Worm (Caenorhabditis elegans): Measurements from ENCODE around the gene clec-32.

The clec-32 gene

ce11 chrV:16821270-16821737 lies 40.3 kb downstream of the clec-32 start, which contains the start of gene T20B3.14:
T20B3.14 (minus strand) TSS chrV:16821320.
- TF ChIP-seq ceh-18 (tag; optimal IDR thresholded peaks at IDR 0.05) = no peak
- TF ChIP-seq pat-9 (tag; optimal IDR thresholded peaks at IDR 0.05) = no peak
- no peak for TF ChIP-seq ceh-9 (tag; optimal IDR thresholded peaks at IDR 0.05)
- TF ChIP-seq pqm-1 (tag; optimal IDR thresholded peaks at IDR 0.05) = no peak
- TF ChIP-seq unc-55 (GFP tag; optimal IDR thresholded peaks at IDR 0.05) = no peak
- no peak for TF ChIP-seq unc-42 (tag; optimal IDR thresholded peaks at IDR 0.05)
- TF ChIP-seq nhr-232 (tag; optimal IDR thresholded peaks at IDR 0.05) = no peak
- TF ChIP-seq ceh-30 (tag; optimal IDR thresholded peaks at IDR 0.05) = no peak
- no peak for TF ChIP-seq ceh-6 (GFP tag; optimal IDR thresholded peaks at IDR 0.05)
- no peak for TF ChIP-seq K02D7.2 (tag; optimal IDR thresholded peaks at IDR 0.05)
- no peak for TF ChIP-seq mec-3 (tag; optimal IDR thresholded peaks at IDR 0.05; ENCODE audit: borderline replicate concordance)
- TF ChIP-seq eyg-1 (tag; optimal IDR thresholded peaks at IDR 0.05) = no peak
- TF ChIP-seq elt-2 (tag; optimal IDR thresholded peaks at IDR 0.05) = no peak
- no peak for TF ChIP-seq tbx-7 (tag; optimal IDR thresholded peaks at IDR 0.05)
- no peak for TF ChIP-seq ceh-14 (tag; optimal IDR thresholded peaks at IDR 0.05)

DNA sequence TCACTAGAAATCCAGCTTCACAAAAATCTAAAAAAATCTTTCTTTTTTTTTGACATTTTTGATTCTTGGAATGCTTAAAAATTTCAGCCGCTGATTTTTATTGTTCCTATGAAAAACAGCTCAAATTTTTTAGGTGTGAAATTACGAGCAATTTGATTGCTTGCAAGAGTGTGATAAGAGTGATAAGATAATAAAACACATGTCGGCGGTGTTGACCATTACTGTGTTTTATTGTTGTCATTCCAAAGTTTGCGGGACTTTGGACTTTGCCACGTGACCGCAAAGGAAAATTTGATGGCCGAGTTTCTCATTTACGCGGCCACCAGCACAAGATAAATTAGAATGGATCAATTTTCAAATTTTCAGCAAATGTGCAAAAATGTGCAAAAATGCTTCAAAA lies 44.9 kb downstream of the clec-32 start:
- TF ChIP-seq syd-9 (tag; optimal IDR thresholded peaks at IDR 0.05) (no peak), ceh-9 (tag; optimal IDR thresholded peaks at IDR 0.05) (no peak), hlh-30 (tag; optimal IDR thresholded peaks at IDR 0.05; ENCODE audit: insufficient read depth) (peak; percentile 6), elt-2 (tag; optimal IDR thresholded peaks at IDR 0.05) (peak; percentile 88)

- TF ChIP-seq pax-1 (tag; optimal IDR thresholded peaks at IDR 0.05) (no peak), pat-9 (tag; optimal IDR thresholded peaks at IDR 0.05) (no peak), elt-2 (tag; optimal IDR thresholded peaks at IDR 0.05) (no peak), K02D7.2 (tag; optimal IDR thresholded peaks at IDR 0.05) (no peak), hlh-6 (tag; optimal IDR thresholded peaks at IDR 0.05) (no peak), hlh-15 (tag; optimal IDR thresholded peaks at IDR 0.05) (no peak), ceh-2 (tag; optimal IDR thresholded peaks at IDR 0.05) (no peak), C38D4.7 (GFP tag; optimal IDR thresholded peaks at IDR 0.05) (no peak), hlh-30 (tag; optimal IDR thresholded peaks at IDR 0.05; ENCODE audit: insufficient read depth) (no peak), ztf-16 (tag; optimal IDR thresholded peaks at IDR 0.05) (no peak), ceh-22 (tag; optimal IDR thresholded peaks at IDR 0.05) (no peak), unc-86 (tag; optimal IDR thresholded peaks at IDR 0.05) (no peak), fax-1 (tag; optimal IDR thresholded peaks at IDR 0.05) (no peak), rnt-1 (tag; optimal IDR thresholded peaks at IDR 0.05) (no peak), pros-1 (tag; optimal IDR thresholded peaks at IDR 0.05) (no peak), madf-2 (tag; optimal IDR thresholded peaks at IDR 0.05) (no peak)
These were observed 46.4 kb downstream of the clec-32 start, which contains the start of gene T20B3.1 for ce11 chrV:16815261-16815660. T20B3.1 (plus strand) TSS chrV:16815561.

- TF ChIP-seq ceh-48 (tag; optimal IDR thresholded peaks at IDR 0.05) = no peak
- peak; percentile 35 for TF ChIP-seq elt-2 (tag; optimal IDR thresholded peaks at IDR 0.05)
- TF ChIP-seq hlh-30 (tag; optimal IDR thresholded peaks at IDR 0.05; ENCODE audit: insufficient read depth) = no peak
- no peak for TF ChIP-seq tbx-2 (tag; optimal IDR thresholded peaks at IDR 0.05)
These were observed 46.9 kb downstream of the clec-32 start for ce11 chrV:16814541-16815207.

ce11 chrV:16812371-16812770 lies 49.2 kb downstream of the clec-32 start:
- no peak for TF ChIP-seq K02D7.2 (tag; optimal IDR thresholded peaks at IDR 0.05)
- TF ChIP-seq unc-55 (GFP tag; optimal IDR thresholded peaks at IDR 0.05) = no peak
- TF ChIP-seq fkh-6 (tag; optimal IDR thresholded peaks at IDR 0.05) = no peak
- TF ChIP-seq unc-3 (GFP tag; conservative IDR thresholded peaks at IDR 0.05) = no peak
- TF ChIP-seq unc-3 (tag; optimal IDR thresholded peaks at IDR 0.05) = no peak
- TF ChIP-seq rnt-1 (tag; optimal IDR thresholded peaks at IDR 0.05) = no peak
- peak; percentile 95 for TF ChIP-seq nfya-1 (tag; optimal IDR thresholded peaks at IDR 0.05)

All from whole organism, late embryonic.